Worm (Caenorhabditis elegans) whole organism, midembryonic: ENCODE results near the gene hlh-1.
A peak's percentile ranks its signal among the peaks of the same experiment; 100 is the strongest.

Experiments
- T22C8.4 ChIP-seq: fragments of 200-800 bp; sonication (Bioruptor generic); IDR thresholded peaks from 2 replicates; pipeline ENCODE4 v1.3.6; 2022; ENCODE audit warnings: missing genetic modification characterization, missing compliant biosample characterization
- cog-1 ChIP-seq: sonication (generic microtip); optimal IDR thresholded peaks from 2 replicates; lab custom pipeline; 2016; ENCODE audit warnings: missing genetic modification characterization, missing compliant biosample characterization
- flt-1 ChIP-seq: fragments of 200-800 bp; sonication (Bioruptor generic); IDR thresholded peaks from 2 replicates; pipeline ENCODE4 v1.3.6; 2022; ENCODE audit warnings: missing genetic modification characterization, missing compliant biosample characterization
- klf-2 ChIP-seq: fragments of 200-800 bp; sonication (Bioruptor generic); conservative IDR thresholded peaks from 2 replicates; pipeline ENCODE4 v1.3.6; 2022; ENCODE audit warnings: missing genetic modification reagents, missing genetic modification characterization, missing compliant biosample characterization
- med-1 ChIP-seq: sonication (generic microtip); optimal IDR thresholded peaks from 2 replicates; lab custom pipeline; 2017; ENCODE audit warnings: missing genetic modification characterization, mild to moderate bottlenecking, missing compliant biosample characterization, antibody characterized with exemption, missing genetic modification reagents; ENCODE audit not compliant: insufficient read depth
- ref-1 ChIP-seq: fragments of 200-800 bp; sonication (Bioruptor generic); conservative IDR thresholded peaks from 2 replicates; pipeline ENCODE4 v1.3.6; 2022; ENCODE audit warnings: missing genetic modification reagents, missing genetic modification characterization, missing compliant biosample characterization
- tab-1 ChIP-seq: fragments of 200-800 bp; sonication (Bioruptor generic); IDR thresholded peaks from 2 replicates; pipeline ENCODE4 v1.3.6; 2022; ENCODE audit warnings: missing genetic modification characterization, missing compliant biosample characterization
- ztf-23 ChIP-seq: fragments of 200-800 bp; sonication (Bioruptor generic); IDR thresholded peaks from 2 replicates; pipeline ENCODE4 v1.3.6; 2022; ENCODE audit warnings: missing genetic modification reagents, missing genetic modification characterization, missing compliant biosample characterization
- ztf-29 ChIP-seq: fragments of 200-800 bp; sonication (Bioruptor generic); IDR thresholded peaks from 2 replicates; pipeline ENCODE4 v1.3.6; 2022; ENCODE audit warnings: missing genetic modification reagents, missing genetic modification characterization, missing compliant biosample characterization

Gene hlh-1

DNA sequence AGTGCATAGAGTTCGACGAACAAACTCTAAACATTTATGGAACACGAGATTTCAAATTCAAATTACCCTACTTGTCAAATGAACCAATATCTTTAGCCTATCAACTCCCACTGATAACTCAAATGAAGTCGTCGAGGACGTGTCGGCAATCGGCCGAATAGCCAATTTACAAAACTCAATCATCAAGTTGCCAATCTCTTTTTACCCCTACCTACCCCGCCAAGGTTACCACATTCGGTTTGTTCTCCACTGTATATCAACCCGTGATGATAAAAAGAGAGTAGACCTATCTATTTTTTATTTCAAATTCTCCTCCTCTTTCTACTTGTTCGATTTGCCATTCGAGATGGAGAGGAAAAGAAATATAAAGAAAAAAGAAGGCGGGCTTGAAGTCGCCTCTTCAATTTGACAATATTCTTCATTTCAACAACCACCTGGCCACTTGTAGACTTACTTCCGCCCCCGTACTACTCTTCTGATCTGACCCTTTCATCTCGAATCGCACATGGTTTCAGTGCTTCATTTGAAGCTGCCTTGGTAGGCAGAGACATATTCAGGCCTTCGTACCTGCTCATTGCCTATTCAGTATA, 31.7 kb downstream of the hlh-1 start:
- no peak for TF ChIP-seq flt-1 (GFP tag; lab: Robert Waterston, UW)
- TF ChIP-seq ref-1 (GFP tag; lab: Robert Waterston, UW): no peak
- TF ChIP-seq cog-1 (tag; lab: Kevin White, UChicago): no peak
- TF ChIP-seq ztf-29 (GFP tag; lab: Robert Waterston, UW): no peak
- no peak for TF ChIP-seq tab-1
- no peak for TF ChIP-seq T22C8.4 (GFP tag; lab: Robert Waterston, UW)
- no peak for TF ChIP-seq ztf-23 (GFP tag; lab: Robert Waterston, UW)
- no peak for TF ChIP-seq klf-2
- TF ChIP-seq med-1 (GFP tag; lab: Kevin White, UChicago): no peak

DNA sequence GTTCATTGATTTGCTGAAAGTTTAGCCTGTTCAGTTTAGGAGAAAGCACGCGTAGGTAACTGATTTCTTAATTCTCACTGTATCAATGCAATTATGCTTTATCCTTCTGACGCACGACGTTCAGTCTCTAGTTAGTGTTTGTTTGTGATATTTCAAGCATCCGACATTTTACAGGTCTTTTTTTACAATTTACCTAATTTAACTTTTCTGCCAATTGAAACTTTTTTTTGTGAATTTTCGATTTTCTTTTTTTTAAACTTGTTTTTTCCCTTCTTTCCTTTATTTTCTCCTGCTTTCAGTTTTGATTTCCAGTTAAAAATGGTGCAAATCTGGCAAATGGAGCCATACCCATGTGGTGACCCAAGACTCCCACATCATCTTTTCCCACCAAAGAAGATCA, 32.4 kb downstream of the hlh-1 start, which contains the start of gene K07E1.1:
Gene K07E1.1 (plus strand): TSS at position 301 of the 400 bp plus-strand sequence.
- TF ChIP-seq T22C8.4 (GFP tag; lab: Robert Waterston, UW) (no peak), ztf-23 (GFP tag; lab: Robert Waterston, UW) (no peak), tab-1 (no peak)

DNA sequence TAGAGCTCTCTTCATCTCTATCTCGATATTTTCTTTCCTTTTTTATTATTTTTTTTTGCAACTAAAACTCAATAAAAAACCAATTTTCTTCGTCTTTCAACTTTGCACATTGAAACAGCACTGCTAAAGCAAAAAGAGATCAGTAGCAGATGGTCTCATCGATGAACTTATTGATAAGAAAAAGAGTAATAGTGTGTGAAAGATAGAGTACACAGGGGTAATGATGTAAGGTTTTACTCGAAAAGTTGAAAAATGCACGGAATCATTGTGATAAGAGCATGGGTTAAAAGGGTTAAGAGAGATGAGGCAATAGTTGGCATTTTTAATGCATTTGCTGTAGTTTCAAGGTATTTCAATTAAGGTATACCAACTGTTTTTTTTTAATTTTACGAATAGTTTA, 33.7 kb downstream of the hlh-1 start:
- TF ChIP-seq klf-2 (no peak), T22C8.4 (GFP tag; lab: Robert Waterston, UW) (no peak), ztf-29 (GFP tag; lab: Robert Waterston, UW) (no peak), med-1 (GFP tag; lab: Kevin White, UChicago) (no peak), ztf-23 (GFP tag; lab: Robert Waterston, UW) (no peak), cog-1 (tag; lab: Kevin White, UChicago) (no peak), ref-1 (GFP tag; lab: Robert Waterston, UW) (no peak), tab-1 (no peak), flt-1 (GFP tag; lab: Robert Waterston, UW) (no peak)

DNA sequence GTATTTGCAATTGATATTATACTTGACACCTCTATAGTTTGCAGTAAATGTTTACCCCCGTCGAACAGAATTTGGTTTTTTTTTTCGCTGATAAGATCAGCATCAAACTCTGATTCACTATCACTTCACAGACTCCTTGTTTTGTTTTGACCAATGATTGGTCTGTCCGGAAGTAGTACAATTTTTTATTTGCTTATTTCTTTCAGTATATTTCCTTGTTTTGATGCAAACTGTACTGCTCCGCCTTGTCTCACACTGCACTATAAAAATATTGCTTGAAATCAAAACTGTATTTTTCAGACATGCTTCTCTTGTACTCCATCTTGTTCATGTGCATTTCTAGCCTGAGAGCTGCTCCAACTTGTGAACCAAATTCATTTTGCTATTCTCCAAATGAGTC, 39.1 kb downstream of the hlh-1 start, which contains the start of gene M03A1.3:
Gene M03A1.3 (plus strand): TSS at position 301 of the 400 bp plus-strand sequence.
- TF ChIP-seq klf-2 (no peak), ztf-29 (GFP tag; lab: Robert Waterston, UW) (no peak), T22C8.4 (GFP tag; lab: Robert Waterston, UW) (no peak), med-1 (GFP tag; lab: Kevin White, UChicago) (no peak), flt-1 (GFP tag; lab: Robert Waterston, UW) (no peak), cog-1 (tag; lab: Kevin White, UChicago) (no peak), ref-1 (GFP tag; lab: Robert Waterston, UW) (no peak), ztf-23 (GFP tag; lab: Robert Waterston, UW) (no peak), tab-1 (no peak)

DNA sequence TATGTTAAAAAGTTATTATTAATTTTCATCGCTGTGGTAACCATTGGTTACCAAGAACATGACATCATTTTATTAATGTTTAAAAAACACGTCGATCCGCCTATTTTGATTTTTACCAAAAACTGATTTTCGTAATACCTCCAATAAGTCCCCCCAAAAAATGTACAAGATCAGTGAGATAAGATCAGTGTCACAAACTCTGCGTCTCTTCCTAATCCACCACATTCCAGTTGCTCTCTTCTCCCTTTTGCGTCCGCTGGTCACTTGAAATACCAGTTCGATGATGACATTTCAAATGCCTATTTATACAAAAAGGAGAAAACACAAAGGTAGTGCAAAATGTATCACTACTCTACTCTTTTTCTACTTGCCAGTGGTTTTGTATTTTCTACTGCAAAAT, 41.7 kb downstream of the hlh-1 start, which contains the start of gene M03A1.8:
Gene M03A1.8 (plus strand): TSS at position 269 of the 400 bp plus-strand sequence.
- no peak for TF ChIP-seq ztf-29 (GFP tag; lab: Robert Waterston, UW)
- no peak for TF ChIP-seq ztf-23 (GFP tag; lab: Robert Waterston, UW)
- TF ChIP-seq med-1 (GFP tag; lab: Kevin White, UChicago): no peak
- TF ChIP-seq ref-1 (GFP tag; lab: Robert Waterston, UW): no peak
- no peak for TF ChIP-seq T22C8.4 (GFP tag; lab: Robert Waterston, UW)
- TF ChIP-seq klf-2: no peak
- no peak for TF ChIP-seq cog-1 (tag; lab: Kevin White, UChicago)
- TF ChIP-seq flt-1 (GFP tag; lab: Robert Waterston, UW): no peak
- TF ChIP-seq tab-1: no peak

DNA sequence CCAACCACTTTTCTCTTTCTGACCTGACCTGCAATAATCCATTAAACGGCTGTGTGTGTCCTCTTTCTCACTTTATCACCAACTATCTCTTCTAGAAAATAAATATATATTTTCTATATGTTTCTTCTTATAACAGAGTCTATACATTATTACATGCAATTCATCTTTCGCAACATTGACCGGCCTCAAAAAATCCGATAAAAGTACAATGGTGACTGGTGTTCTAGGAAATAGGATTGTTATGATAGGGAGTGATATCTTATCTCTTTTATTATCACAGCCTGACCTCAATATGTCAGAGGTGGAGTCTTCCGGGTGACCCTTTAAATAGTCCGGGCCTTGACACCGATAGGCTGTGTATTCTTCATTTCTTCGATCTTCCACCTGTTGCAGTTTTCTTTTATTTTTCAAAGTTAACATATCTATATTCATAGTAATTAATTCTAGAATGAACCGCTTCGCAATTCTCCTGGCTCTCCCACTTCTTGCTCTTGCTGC, 44.2 kb downstream of the hlh-1 start, which contains the start of gene dao-2:
Gene dao-2 (plus strand): TSS at position 448 of the 498 bp plus-strand sequence.
- no peak for TF ChIP-seq T22C8.4 (GFP tag; lab: Robert Waterston, UW)

DNA sequence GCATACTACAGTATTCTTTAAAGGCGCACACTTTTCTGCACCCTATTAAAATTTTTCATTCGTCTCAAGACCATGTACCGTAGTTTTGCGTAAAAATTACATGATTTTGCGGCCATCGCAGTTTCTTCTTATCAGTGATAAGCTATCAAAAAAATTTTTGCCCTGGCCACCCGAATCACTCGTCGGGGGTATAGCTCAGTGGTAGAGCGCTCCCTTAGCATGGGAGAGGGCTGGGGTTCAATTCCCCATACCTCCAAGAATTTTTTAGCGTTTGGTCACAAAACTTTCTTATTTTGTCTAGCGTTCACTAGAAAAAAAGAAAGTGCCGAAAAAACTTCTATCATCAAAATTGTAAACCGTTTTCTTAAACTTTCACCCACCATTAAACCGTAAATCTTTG, 46.8 kb downstream of the hlh-1 start:
- TF ChIP-seq cog-1 (tag; lab: Kevin White, UChicago): no peak
- TF ChIP-seq ztf-29 (GFP tag; lab: Robert Waterston, UW): no peak
- no peak for TF ChIP-seq ref-1 (GFP tag; lab: Robert Waterston, UW)
- TF ChIP-seq ztf-23 (GFP tag; lab: Robert Waterston, UW): no peak
- no peak for TF ChIP-seq tab-1
- TF ChIP-seq flt-1 (GFP tag; lab: Robert Waterston, UW): no peak

DNA sequence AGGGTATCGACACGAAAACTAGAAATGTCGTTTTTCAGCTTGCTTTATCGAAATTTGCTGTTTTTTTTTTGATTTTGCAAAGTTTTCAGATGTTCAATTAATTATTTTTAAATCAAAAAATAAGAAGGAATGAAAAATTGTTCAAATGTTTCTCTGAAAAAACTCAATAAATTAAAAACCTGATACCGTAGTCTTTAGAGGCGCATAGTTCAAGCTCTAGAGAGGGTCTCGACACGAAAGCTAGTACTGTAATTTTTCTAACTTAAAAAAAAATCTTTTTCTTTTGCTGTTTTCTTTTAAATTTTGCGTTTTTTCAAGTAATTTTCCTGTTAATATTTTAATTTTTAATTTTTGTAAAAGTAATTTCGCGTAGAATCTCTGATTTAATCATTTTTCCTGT, 47.9 kb downstream of the hlh-1 start:
- no peak for TF ChIP-seq ztf-23 (GFP tag; lab: Robert Waterston, UW)
- no peak for TF ChIP-seq T22C8.4 (GFP tag; lab: Robert Waterston, UW)
- no peak for TF ChIP-seq klf-2
- no peak for TF ChIP-seq tab-1
- TF ChIP-seq med-1 (GFP tag; lab: Kevin White, UChicago): no peak
- no peak for TF ChIP-seq ref-1 (GFP tag; lab: Robert Waterston, UW)
- TF ChIP-seq ztf-29 (GFP tag; lab: Robert Waterston, UW): no peak
- TF ChIP-seq flt-1 (GFP tag; lab: Robert Waterston, UW): no peak
- TF ChIP-seq cog-1 (tag; lab: Kevin White, UChicago): no peak

DNA sequence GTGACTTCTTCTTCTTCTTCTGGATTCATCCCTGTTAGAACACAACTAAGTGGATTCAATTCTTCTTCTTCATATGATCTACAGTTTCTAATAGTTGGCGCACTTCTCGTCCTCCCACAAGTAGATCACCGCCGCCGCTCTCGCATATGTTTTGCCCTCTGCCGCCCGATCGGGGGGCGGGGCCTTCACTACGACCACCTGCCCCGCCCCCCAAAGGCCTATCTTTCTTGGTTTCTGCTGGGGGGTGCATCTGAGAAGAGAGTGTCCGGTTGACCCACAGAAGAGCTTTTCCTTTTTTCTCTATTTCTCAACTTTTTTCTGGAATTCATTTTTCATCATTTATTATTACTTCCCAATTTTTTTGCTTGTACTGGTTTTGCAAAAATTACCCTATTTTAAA, 52.7 kb downstream of the hlh-1 start:
- TF ChIP-seq med-1 (GFP tag; lab: Kevin White, UChicago) (no peak), ztf-23 (GFP tag; lab: Robert Waterston, UW) (peak; percentile 54; the same call in 1 of the 2 replicates), T22C8.4 (GFP tag; lab: Robert Waterston, UW) (no peak), klf-2 (no peak), cog-1 (tag; lab: Kevin White, UChicago) (no peak), ztf-29 (GFP tag; lab: Robert Waterston, UW) (no peak), ref-1 (GFP tag; lab: Robert Waterston, UW) (no peak), tab-1 (no peak), flt-1 (GFP tag; lab: Robert Waterston, UW) (0 out of 2 replicates have a peak, but pooled peaks have one; percentile 48)
